Worm (Caenorhabditis elegans) whole organism, L3 larva: ENCODE measurements around the gene C16C8.17.

Source experiments
- aly-2 ChIP-seq: fragments of 150-350 bp; optimal IDR thresholded peaks from 2 replicates; lab custom pipeline; 2014; ENCODE audit warnings: missing biosample characterization, missing genetic modification characterization
- ama-1 ChIP-seq: fragments of 150-350 bp; optimal IDR thresholded peaks from 2 replicates; lab custom pipeline; 2018
- ceh-16 ChIP-seq: sonication (generic microtip); optimal IDR thresholded peaks from 2 replicates; lab custom pipeline; 2017; ENCODE audit warnings: missing biosample characterization, missing genetic modification characterization
- ceh-28 ChIP-seq: fragments of 150-350 bp; optimal IDR thresholded peaks from 2 replicates; lab custom pipeline; 2014; ENCODE audit warnings: missing biosample characterization, missing genetic modification reagents, missing genetic modification characterization
- daf-12 ChIP-seq: fragments of 150-350 bp; optimal IDR thresholded peaks from 2 replicates; lab custom pipeline; 2014; ENCODE audit warnings: missing biosample characterization, missing genetic modification reagents, missing genetic modification characterization
- egl-27 ChIP-seq: sonication (generic microtip); optimal IDR thresholded peaks from 4 replicates; lab custom pipeline; 2017; ENCODE audit warnings: missing biosample characterization, missing genetic modification reagents, missing genetic modification characterization
- egl-5 ChIP-seq: fragments of 150-350 bp; optimal IDR thresholded peaks from 2 replicates; lab custom pipeline; 2017; ENCODE audit warnings: missing biosample characterization, missing genetic modification reagents, missing genetic modification characterization, inconsistent platforms
- elt-1 ChIP-seq: fragments of 150-350 bp; optimal IDR thresholded peaks from 2 replicates; lab custom pipeline; 2014; ENCODE audit warnings: missing biosample characterization, missing genetic modification characterization
- elt-2 ChIP-seq: sonication (generic microtip); optimal IDR thresholded peaks from 2 replicates; lab custom pipeline; 2016; ENCODE audit warnings: missing genetic modification reagents, mild to moderate bottlenecking, missing genetic modification characterization, missing compliant biosample characterization
- elt-3 ChIP-seq, 3 experiments: fragments of 150-350 bp in 1 of 3; sonication (generic microtip) in 2 of 3; optimal IDR thresholded peaks; 2 replicates in 2 of 3; 4 replicates in 1 of 3; lab custom pipeline; 2014 to 2017; ENCODE audit warnings: missing biosample characterization in 3 of 3, missing genetic modification characterization in 3 of 3
- eor-1 ChIP-seq, 2 experiments: fragments of 150-350 bp; optimal IDR thresholded peaks; 2 replicates each; lab custom pipeline; 2014 to 2018; ENCODE audit warnings: missing biosample characterization in 2 of 2, missing genetic modification characterization in 2 of 2
- fkh-2 ChIP-seq: fragments of 150-350 bp; optimal IDR thresholded peaks from 2 replicates; lab custom pipeline; 2014; ENCODE audit warnings: missing biosample characterization, missing genetic modification reagents, missing genetic modification characterization
- lin-15B ChIP-seq: fragments of 150-350 bp; optimal IDR thresholded peaks from 2 replicates; lab custom pipeline; 2014; ENCODE audit warnings: missing biosample characterization, missing genetic modification characterization
- lsy-12 ChIP-seq: sonication (generic microtip); optimal IDR thresholded peaks from 2 replicates; lab custom pipeline; 2016; ENCODE audit warnings: mild to moderate bottlenecking, missing genetic modification characterization, missing compliant biosample characterization
- mdl-1 ChIP-seq: fragments of 150-350 bp; optimal IDR thresholded peaks from 2 replicates; lab custom pipeline; 2014; ENCODE audit warnings: missing biosample characterization, missing genetic modification characterization
- mml-1 ChIP-seq: fragments of 150-350 bp; sonication (generic microtip); optimal IDR thresholded peaks from 3 replicates; lab custom pipeline; 2014; ENCODE audit warnings: missing biosample characterization, missing genetic modification characterization
- nfya-1 ChIP-seq: sonication (generic microtip); optimal IDR thresholded peaks from 2 replicates; lab custom pipeline; 2017; ENCODE audit warnings: missing genetic modification characterization, mild to moderate bottlenecking, missing compliant biosample characterization, antibody characterized with exemption, moderate library complexity; ENCODE audit not compliant: insufficient read depth
- nhr-11 ChIP-seq: fragments of 150-350 bp; optimal IDR thresholded peaks from 2 replicates; lab custom pipeline; 2014; ENCODE audit warnings: missing biosample characterization, missing genetic modification characterization
- nhr-23 ChIP-seq: fragments of 150-350 bp; optimal IDR thresholded peaks from 2 replicates; lab custom pipeline; 2014; ENCODE audit warnings: missing biosample characterization, missing genetic modification reagents, missing genetic modification characterization
- nhr-237 ChIP-seq: fragments of 150-350 bp; optimal IDR thresholded peaks from 2 replicates; lab custom pipeline; 2014; ENCODE audit warnings: missing biosample characterization, missing genetic modification characterization
- nhr-25 ChIP-seq: sonication (generic microtip); optimal IDR thresholded peaks from 2 replicates; lab custom pipeline; 2017; ENCODE audit warnings: missing biosample characterization, missing genetic modification characterization
- nhr-28 ChIP-seq: fragments of 150-350 bp; optimal IDR thresholded peaks from 2 replicates; lab custom pipeline; 2014; ENCODE audit warnings: missing biosample characterization, missing genetic modification characterization
- nhr-43 ChIP-seq: sonication (generic microtip); optimal IDR thresholded peaks from 2 replicates; lab custom pipeline; 2016; ENCODE audit warnings: mild to moderate bottlenecking, missing genetic modification characterization, missing compliant biosample characterization; ENCODE audit not compliant: poor library complexity, severe bottlenecking
- nhr-76 ChIP-seq: fragments of 150-350 bp; sonication (generic microtip); optimal IDR thresholded peaks from 5 replicates; lab custom pipeline; 2014; ENCODE audit warnings: missing biosample characterization, missing genetic modification characterization
- pqm-1 ChIP-seq: fragments of 150-350 bp; optimal IDR thresholded peaks from 2 replicates; lab custom pipeline; 2017; ENCODE audit warnings: missing biosample characterization, missing genetic modification characterization, inconsistent platforms
- sea-2 ChIP-seq: fragments of 150-350 bp; sonication (generic microtip); optimal IDR thresholded peaks from 4 replicates; lab custom pipeline; 2014; ENCODE audit warnings: missing biosample characterization, missing genetic modification reagents, missing genetic modification characterization
- skn-1 ChIP-seq: fragments of 150-350 bp; optimal IDR thresholded peaks from 2 replicates; lab custom pipeline; 2014; ENCODE audit warnings: missing biosample characterization, missing genetic modification characterization
- snpc-4 ChIP-seq: fragments of 150-350 bp; optimal IDR thresholded peaks from 2 replicates; lab custom pipeline; 2014; ENCODE audit warnings: missing biosample characterization, missing genetic modification characterization
- unc-39 ChIP-seq: sonication (generic microtip); optimal IDR thresholded peaks from 4 replicates; lab custom pipeline; 2017; ENCODE audit warnings: missing biosample characterization, missing genetic modification characterization
- unc-62 ChIP-seq: fragments of 150-350 bp; sonication (generic microtip); optimal IDR thresholded peaks from 4 replicates; lab custom pipeline; 2014; ENCODE audit warnings: missing biosample characterization, missing genetic modification reagents, missing genetic modification characterization
- zag-1 ChIP-seq: fragments of 150-350 bp; optimal IDR thresholded peaks from 2 replicates; lab custom pipeline; 2014; ENCODE audit warnings: missing biosample characterization, missing genetic modification characterization
- ztf-4 ChIP-seq: fragments of 150-350 bp; optimal IDR thresholded peaks from 2 replicates; lab custom pipeline; 2014; ENCODE audit warnings: missing biosample characterization, missing genetic modification characterization

Gene C16C8.17

ce11 chrII:3434893-3435503 lies 5.6 kb upstream of the C16C8.17 start:
- no peak for TF ChIP-seq pqm-1 (tag; lab: Kevin White, UChicago)
- no peak for TF ChIP-seq lsy-12 (tag; lab: Kevin White, UChicago)
- peak; percentile 43 for TF ChIP-seq nhr-43 (tag; lab: Kevin White, UChicago)
- no peak for TF ChIP-seq nhr-11 (tag; lab: Kevin White, UChicago)
- TF ChIP-seq lin-15B (tag; lab: Kevin White, UChicago) = no peak
- TF ChIP-seq egl-27 (tag; lab: Kevin White, UChicago) = no peak
- TF ChIP-seq mdl-1 (tag; lab: Kevin White, UChicago) = no peak
- TF ChIP-seq eor-1 (tag; optimal IDR thresholded peaks at IDR 0.05; lab: Kevin White, UChicago) = no peak
- no peak for TF ChIP-seq nhr-76 (tag; lab: Kevin White, UChicago)
- TF ChIP-seq ztf-4 (tag; lab: Kevin White, UChicago) = no peak
- peak; percentile 56 for TF ChIP-seq nhr-25
- no peak for TF ChIP-seq ceh-28 (tag; lab: Kevin White, UChicago)
- peak; percentile 43 for TF ChIP-seq unc-62 (GFP tag; lab: Kevin White, UChicago)
- peak; percentile 78 for TF ChIP-seq snpc-4
- TF ChIP-seq fkh-2 (tag; lab: Kevin White, UChicago) = no peak
- TF ChIP-seq aly-2 (tag; lab: Kevin White, UChicago) = no peak
- TF ChIP-seq nfya-1 (tag; lab: Kevin White, UChicago) = no peak
- TF ChIP-seq nhr-237 (tag; lab: Kevin White, UChicago) = no peak
- peak; percentile 77 for TF ChIP-seq elt-1 (tag; lab: Kevin White, UChicago)
- no peak for TF ChIP-seq zag-1 (tag; lab: Kevin White, UChicago)
- TF ChIP-seq skn-1 (tag; lab: Kevin White, UChicago) = no peak
- TF ChIP-seq ama-1 (lab: Kevin White, UChicago) = peak; percentile 19

ce11 chrII:3436412-3436811 lies 4.2 kb upstream of the C16C8.17 start, which contains the start of gene skpo-2:
Gene skpo-2, minus strand, starts transcription at chrII:3436512.
- TF ChIP-seq sea-2 (GFP tag; lab: Kevin White, UChicago) (no peak), elt-1 (tag; lab: Kevin White, UChicago) (no peak), daf-12 (no peak), mdl-1 (tag; lab: Kevin White, UChicago) (no peak), egl-5 (tag; lab: Kevin White, UChicago) (no peak), zag-1 (tag; lab: Kevin White, UChicago) (no peak), ztf-4 (tag; lab: Kevin White, UChicago) (no peak), nfya-1 (tag; lab: Kevin White, UChicago) (no peak), nhr-43 (tag; lab: Kevin White, UChicago) (no peak), lin-15B (tag; lab: Kevin White, UChicago) (no peak), nhr-25 (no peak), unc-62 (GFP tag; lab: Kevin White, UChicago) (no peak), nhr-28 (tag; lab: Kevin White, UChicago) (no peak), elt-3 (tag; optimal IDR thresholded peaks at IDR 0.05; lab: Kevin White, UChicago) (no peak), elt-2 (tag; lab: Kevin White, UChicago) (no peak)

- no peak for TF ChIP-seq mml-1 (tag; lab: Kevin White, UChicago)
- no peak for TF ChIP-seq ceh-28 (tag; lab: Kevin White, UChicago)
Observed at ce11 chrII:3437393-3437792, 3.2 kb upstream of the C16C8.17 start.

- no peak for TF ChIP-seq nhr-76 (tag; lab: Kevin White, UChicago)
- no peak for TF ChIP-seq nhr-23 (tag; lab: Kevin White, UChicago)
- TF ChIP-seq ceh-16 (tag; lab: Kevin White, UChicago) = no peak
- TF ChIP-seq egl-5 (tag; lab: Kevin White, UChicago) = no peak
- no peak for TF ChIP-seq nhr-43 (tag; lab: Kevin White, UChicago)
- no peak for TF ChIP-seq unc-39 (tag; lab: Kevin White, UChicago)
- TF ChIP-seq lin-15B (tag; lab: Kevin White, UChicago) = no peak
Observed at ce11 chrII:3438280-3438679, 2.3 kb upstream of the C16C8.17 start.
